Worm (Caenorhabditis elegans): Measurements from ENCODE around the gene F46B6.13.

DNA sequence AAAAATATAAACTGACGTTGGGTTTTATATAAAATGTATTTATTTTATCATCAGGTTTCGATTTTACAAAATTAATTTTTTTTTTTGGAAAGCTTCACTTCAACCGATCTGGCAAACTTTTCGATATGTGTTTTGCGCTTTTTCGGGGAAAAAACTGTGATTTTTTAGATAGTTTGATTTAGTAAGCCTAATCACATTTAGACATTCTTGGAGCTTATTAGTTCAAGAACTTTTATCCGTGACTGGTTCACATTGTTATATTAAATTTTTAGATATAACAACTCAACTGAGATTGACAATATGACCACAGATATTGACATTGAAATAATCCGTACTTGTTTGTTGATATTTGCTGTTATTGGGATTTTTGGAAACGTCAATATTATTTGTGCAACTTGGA is 38.7 kb upstream of the F46B6.13 start, which contains the start of gene srsx-21:
- TF ChIP-seq F44E2.7 (GFP tag; IDR thresholded peaks at IDR 0.05) (no peak), unc-39 (tag; optimal IDR thresholded peaks at IDR 0.05) (no peak), pqm-1 (tag; optimal IDR thresholded peaks at IDR 0.05) (no peak), nhr-41 (GFP tag; IDR thresholded peaks at IDR 0.05) (no peak)
